Worm (Caenorhabditis elegans) whole organism, L4/young adult: ENCODE results near the gene H40L08.7.

Experiments used
- W03F9.2 ChIP-seq: fragments of 150-350 bp; optimal IDR thresholded peaks from 2 replicates; lab custom pipeline; 2014; ENCODE audit warnings: missing biosample characterization, missing genetic modification characterization
- dao-5 ChIP-seq: sonication (generic microtip); optimal IDR thresholded peaks from 2 replicates; lab custom pipeline; 2016; ENCODE audit warnings: missing genotype, missing genetic modification characterization, moderate library complexity, missing compliant biosample characterization

DNA sequence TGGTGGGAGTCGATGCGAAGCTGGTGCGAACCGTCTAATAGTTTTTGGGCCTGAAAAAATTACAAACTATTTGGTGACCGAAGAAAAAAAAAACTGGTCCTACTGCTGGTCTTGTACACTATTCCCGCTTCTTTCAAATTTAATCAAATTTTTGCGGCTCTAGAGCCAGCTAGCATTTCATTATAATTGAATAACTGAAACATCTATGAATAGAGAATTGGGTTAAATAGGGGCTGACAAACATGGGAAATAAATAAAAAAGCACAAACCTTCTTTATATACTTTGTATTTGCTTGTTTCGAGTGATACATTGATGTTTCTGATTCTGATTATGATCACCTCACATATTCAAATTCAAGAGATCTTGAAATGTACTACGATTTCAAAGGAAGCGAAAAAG, 47.6 kb upstream of the H40L08.7 start:
- no peak for TF ChIP-seq dao-5
- no peak for TF ChIP-seq W03F9.2 (tag; lab: Kevin White, UChicago)
